Fruit fly (Drosophila melanogaster) whole organism, embryonic: ENCODE data around the gene CG9184.

ENCODE experiments used
- B-H2 ChIP-seq: fragments of 200-800 bp; sonication (Bioruptor generic); optimal IDR thresholded peaks from 2 replicates; lab custom pipeline; 2018; ENCODE audit warnings: missing biosample characterization, mild to moderate bottlenecking, missing genetic modification characterization
- CG1024 ChIP-seq: fragments of 200-800 bp; sonication (Bioruptor generic); IDR thresholded peaks from 2 replicates; pipeline ENCODE4 v1.3.6; 2022; ENCODE audit warnings: missing biosample characterization, missing genetic modification characterization
- CG10979 ChIP-seq: fragments of 200-800 bp; sonication (Bioruptor generic); optimal IDR thresholded peaks from 2 replicates; lab custom pipeline; 2018; ENCODE audit warnings: missing biosample characterization, mild to moderate bottlenecking, missing genetic modification characterization, moderate library complexity
- CG11085 ChIP-seq: fragments of 200-800 bp; sonication (Bioruptor generic); IDR thresholded peaks from 2 replicates; pipeline ENCODE4 v1.3.6; 2022; ENCODE audit warnings: missing biosample characterization, missing genetic modification characterization
- CG12299 ChIP-seq: fragments of 200-800 bp; sonication (Bioruptor generic); optimal IDR thresholded peaks from 2 replicates; lab custom pipeline; 2018; ENCODE audit warnings: missing biosample characterization, mild to moderate bottlenecking, missing genetic modification characterization
- CG12744 ChIP-seq: fragments of 200-800 bp; sonication (Bioruptor generic); optimal IDR thresholded peaks from 2 replicates; lab custom pipeline; 2016; ENCODE audit warnings: missing biosample characterization, missing genetic modification characterization
- CG13424 ChIP-seq: fragments of 200-800 bp; sonication (Bioruptor generic); optimal IDR thresholded peaks from 2 replicates; lab custom pipeline; 2019; ENCODE audit warnings: missing biosample characterization, mild to moderate bottlenecking, missing genetic modification characterization, moderate library complexity
- CG14965 ChIP-seq: fragments of 200-800 bp; sonication (Bioruptor generic); optimal IDR thresholded peaks from 2 replicates; lab custom pipeline; 2016; ENCODE audit warnings: missing biosample characterization, missing genetic modification characterization, borderline replicate concordance
- CG17328 ChIP-seq: fragments of 200-800 bp; sonication (Bioruptor generic); IDR thresholded peaks from 2 replicates; pipeline ENCODE4 v1.3.6; 2022; ENCODE audit warnings: missing biosample characterization, missing genetic modification characterization
- CG18262 ChIP-seq: fragments of 200-800 bp; optimal IDR thresholded peaks from 3 replicates; lab custom pipeline; 2019; ENCODE audit warnings: missing biosample characterization, mild to moderate bottlenecking, missing genetic modification characterization, moderate library complexity
- CG18476 ChIP-seq: fragments of 200-800 bp; sonication (Bioruptor generic); optimal IDR thresholded peaks from 2 replicates; lab custom pipeline; 2016; ENCODE audit warnings: missing biosample characterization, mild to moderate bottlenecking, missing genetic modification characterization
- CG2129 ChIP-seq: fragments of 200-800 bp; sonication (Bioruptor generic); IDR thresholded peaks from 2 replicates; pipeline ENCODE4 v1.3.6; 2022; ENCODE audit warnings: missing biosample characterization, missing genetic modification characterization; ENCODE audit not compliant: partially characterized antibody
- CG2875 ChIP-seq: fragments of 200-800 bp; sonication (Bioruptor generic); optimal IDR thresholded peaks from 2 replicates; lab custom pipeline; 2017; ENCODE audit warnings: missing biosample characterization, mild to moderate bottlenecking, missing genetic modification characterization, missing genetic modification reagents
- CG30431 ChIP-seq: fragments of 200-800 bp; sonication (Bioruptor generic); optimal IDR thresholded peaks from 2 replicates; lab custom pipeline; 2017; ENCODE audit warnings: missing biosample characterization, missing genetic modification characterization
- CG5180 ChIP-seq: fragments of 200-800 bp; sonication (Bioruptor generic); optimal IDR thresholded peaks from 3 replicates; lab custom pipeline; 2017; ENCODE audit warnings: missing biosample characterization, missing genetic modification characterization, mild to moderate bottlenecking, moderate library complexity, missing genetic modification reagents
- CG7745 ChIP-seq: fragments of 200-800 bp; sonication (Bioruptor generic); optimal IDR thresholded peaks from 2 replicates; lab custom pipeline; 2018; ENCODE audit warnings: missing biosample characterization, mild to moderate bottlenecking, missing genetic modification characterization, moderate library complexity
- CG8944 ChIP-seq: fragments of 200-800 bp; sonication (Bioruptor generic); optimal IDR thresholded peaks from 3 replicates; lab custom pipeline; 2016; ENCODE audit warnings: missing biosample characterization, missing genetic modification characterization
- CG9817 ChIP-seq: fragments of 200-800 bp; sonication (Bioruptor generic); optimal IDR thresholded peaks from 2 replicates; lab custom pipeline; 2018; ENCODE audit warnings: missing biosample characterization, mild to moderate bottlenecking, missing genetic modification characterization, moderate library complexity
- D19B ChIP-seq: fragments of 200-800 bp; sonication (Bioruptor generic); optimal IDR thresholded peaks from 2 replicates; lab custom pipeline; 2017; ENCODE audit warnings: missing biosample characterization, mild to moderate bottlenecking, missing genetic modification characterization
- Dad ChIP-seq: fragments of 200-800 bp; sonication (Bioruptor generic); optimal IDR thresholded peaks from 3 replicates; lab custom pipeline; 2016; ENCODE audit warnings: missing biosample characterization, missing genetic modification characterization
- E2f2 ChIP-seq: fragments of 200-800 bp; sonication (Bioruptor generic); IDR thresholded peaks from 2 replicates; pipeline ENCODE4 v1.3.6; 2022; ENCODE audit warnings: missing biosample characterization, missing genetic modification characterization
- Kr ChIP-seq: fragments of 200-800 bp; sonication (Bioruptor generic); optimal IDR thresholded peaks from 2 replicates; lab custom pipeline; 2017; ENCODE audit warnings: missing biosample characterization, mild to moderate bottlenecking, missing genetic modification characterization
- Lhr ChIP-seq: fragments of 200-800 bp; sonication (Bioruptor generic); optimal IDR thresholded peaks from 3 replicates; lab custom pipeline; 2017; ENCODE audit warnings: mild to moderate bottlenecking, missing biosample characterization, missing genetic modification reagents, missing genetic modification characterization
- NFAT ChIP-seq: fragments of 200-800 bp; sonication (Bioruptor generic); IDR thresholded peaks from 2 replicates; pipeline ENCODE4 v1.3.6; 2022; ENCODE audit warnings: missing biosample characterization, missing genetic modification characterization
- Neu2 ChIP-seq: fragments of 200-800 bp; sonication (Bioruptor generic); optimal IDR thresholded peaks from 3 replicates; lab custom pipeline; 2016; ENCODE audit warnings: missing biosample characterization, missing genetic modification characterization, borderline replicate concordance
- Nf-YB ChIP-seq: fragments of 200-800 bp; sonication (Bioruptor generic); optimal IDR thresholded peaks from 3 replicates; lab custom pipeline; 2019; ENCODE audit warnings: missing biosample characterization, mild to moderate bottlenecking, missing genetic modification characterization, moderate library complexity
- Rx ChIP-seq: fragments of 200-800 bp; sonication (Bioruptor generic); IDR thresholded peaks from 2 replicates; pipeline ENCODE4 v1.3.6; 2022; ENCODE audit warnings: missing biosample characterization, missing genetic modification characterization
- Sry-β ChIP-seq: fragments of 200-800 bp; sonication (Bioruptor generic); optimal IDR thresholded peaks from 2 replicates; lab custom pipeline; 2018; ENCODE audit warnings: missing biosample characterization, mild to moderate bottlenecking, missing genetic modification characterization, moderate library complexity
- al ChIP-seq: fragments of 200-800 bp; sonication (Bioruptor generic); IDR thresholded peaks from 2 replicates; pipeline ENCODE4 v1.3.6; 2022; ENCODE audit warnings: missing biosample characterization, missing genetic modification characterization
- bigmax ChIP-seq: fragments of 200-800 bp; sonication (Bioruptor generic); optimal IDR thresholded peaks from 2 replicates; lab custom pipeline; 2018; ENCODE audit warnings: missing biosample characterization, mild to moderate bottlenecking, missing genetic modification characterization
- bsh ChIP-seq, 2 experiments: fragments of 200-800 bp; sonication (Bioruptor generic); optimal IDR thresholded peaks; 2 replicates each; lab custom pipeline; 2017 to 2018; ENCODE audit warnings: mild to moderate bottlenecking in 2 of 2, missing biosample characterization in 2 of 2, missing genetic modification characterization in 2 of 2, moderate library complexity in 1 of 2
- cad ChIP-seq: fragments of >200 bp; optimal IDR thresholded peaks from 2 replicates; lab custom pipeline; 2017; ENCODE audit warnings: missing biosample characterization, missing genetic modification characterization
- ci ChIP-seq: fragments of 200-800 bp; sonication (Bioruptor generic); IDR thresholded peaks from 3 replicates; pipeline ENCODE4 v1.3.6; 2022; ENCODE audit warnings: missing biosample characterization, missing genetic modification characterization
- crp ChIP-seq, 2 experiments: fragments of 200-800 bp; sonication (Bioruptor generic); optimal IDR thresholded peaks; 2 replicates in 1 of 2; 3 replicates in 1 of 2; lab custom pipeline; 2017; ENCODE audit warnings: missing biosample characterization in 2 of 2, missing genetic modification characterization in 2 of 2, mild to moderate bottlenecking in 1 of 2, moderate library complexity in 1 of 2
- cwo ChIP-seq: fragments of 200-800 bp; sonication (Bioruptor generic); optimal IDR thresholded peaks from 3 replicates; lab custom pipeline; 2017; ENCODE audit warnings: missing biosample characterization, missing genetic modification characterization, mild to moderate bottlenecking, moderate library complexity, missing genetic modification reagents
- dan ChIP-seq: fragments of 200-800 bp; sonication (Bioruptor generic); IDR thresholded peaks from 2 replicates; pipeline ENCODE4 v1.3.6; 2022; ENCODE audit warnings: missing biosample characterization, missing genetic modification characterization
- esg ChIP-seq: fragments of 200-800 bp; sonication (Bioruptor generic); conservative IDR thresholded peaks from 2 replicates; pipeline ENCODE4 v1.3.6; 2022; ENCODE audit warnings: missing biosample characterization, missing genetic modification characterization
- ham ChIP-seq: fragments of 200-800 bp; sonication (Bioruptor generic); IDR thresholded peaks from 2 replicates; pipeline ENCODE4 v1.3.6; 2022; ENCODE audit warnings: missing biosample characterization, missing genetic modification characterization
- inv ChIP-seq: fragments of 200-800 bp; sonication (Bioruptor generic); IDR thresholded peaks from 2 replicates; pipeline ENCODE4 v1.3.6; 2022; ENCODE audit warnings: missing biosample characterization, missing genetic modification characterization; ENCODE audit not compliant: partially characterized antibody
- nerfin-1 ChIP-seq: fragments of 200-800 bp; sonication (Bioruptor generic); optimal IDR thresholded peaks from 3 replicates; lab custom pipeline; 2019; ENCODE audit warnings: missing biosample characterization, mild to moderate bottlenecking, missing genetic modification characterization, moderate library complexity
- phol ChIP-seq: fragments of 200-800 bp; sonication (Bioruptor generic); optimal IDR thresholded peaks from 3 replicates; lab custom pipeline; 2018; ENCODE audit warnings: missing biosample characterization, mild to moderate bottlenecking, missing genetic modification characterization, moderate library complexity
- sug ChIP-seq: fragments of 200-800 bp; optimal IDR thresholded peaks from 2 replicates; lab custom pipeline; 2019; ENCODE audit warnings: missing biosample characterization, mild to moderate bottlenecking, missing genetic modification characterization, moderate library complexity
- tll ChIP-seq, 2 experiments: fragments of 200-800 bp in 1 of 2; fragments of >200 bp in 1 of 2; sonication (Bioruptor generic) in 1 of 2; optimal IDR thresholded peaks; 2 replicates each; lab custom pipeline; 2017 to 2019; ENCODE audit warnings: missing biosample characterization in 2 of 2, missing genetic modification characterization in 2 of 2, mild to moderate bottlenecking in 1 of 2, moderate library complexity in 1 of 2
- tna ChIP-seq: fragments of 200-800 bp; sonication (Bioruptor generic); IDR thresholded peaks from 2 replicates; pipeline ENCODE4 v1.3.6; 2022; ENCODE audit warnings: missing biosample characterization, missing genetic modification characterization; ENCODE audit not compliant: partially characterized antibody
- trem ChIP-seq: fragments of 200-800 bp; optimal IDR thresholded peaks from 3 replicates; lab custom pipeline; 2019; ENCODE audit warnings: missing biosample characterization, mild to moderate bottlenecking, missing genetic modification characterization, moderate library complexity
- tup ChIP-seq: fragments of 200-800 bp; sonication (Bioruptor generic); optimal IDR thresholded peaks from 2 replicates; lab custom pipeline; 2016; ENCODE audit warnings: missing biosample characterization, mild to moderate bottlenecking, missing genetic modification characterization, moderate library complexity
- z ChIP-seq: fragments of 200-800 bp; sonication (Bioruptor generic); IDR thresholded peaks from 3 replicates; pipeline ENCODE4 v1.3.6; 2022; ENCODE audit warnings: missing biosample characterization, missing genetic modification characterization

Gene CG9184

DNA sequence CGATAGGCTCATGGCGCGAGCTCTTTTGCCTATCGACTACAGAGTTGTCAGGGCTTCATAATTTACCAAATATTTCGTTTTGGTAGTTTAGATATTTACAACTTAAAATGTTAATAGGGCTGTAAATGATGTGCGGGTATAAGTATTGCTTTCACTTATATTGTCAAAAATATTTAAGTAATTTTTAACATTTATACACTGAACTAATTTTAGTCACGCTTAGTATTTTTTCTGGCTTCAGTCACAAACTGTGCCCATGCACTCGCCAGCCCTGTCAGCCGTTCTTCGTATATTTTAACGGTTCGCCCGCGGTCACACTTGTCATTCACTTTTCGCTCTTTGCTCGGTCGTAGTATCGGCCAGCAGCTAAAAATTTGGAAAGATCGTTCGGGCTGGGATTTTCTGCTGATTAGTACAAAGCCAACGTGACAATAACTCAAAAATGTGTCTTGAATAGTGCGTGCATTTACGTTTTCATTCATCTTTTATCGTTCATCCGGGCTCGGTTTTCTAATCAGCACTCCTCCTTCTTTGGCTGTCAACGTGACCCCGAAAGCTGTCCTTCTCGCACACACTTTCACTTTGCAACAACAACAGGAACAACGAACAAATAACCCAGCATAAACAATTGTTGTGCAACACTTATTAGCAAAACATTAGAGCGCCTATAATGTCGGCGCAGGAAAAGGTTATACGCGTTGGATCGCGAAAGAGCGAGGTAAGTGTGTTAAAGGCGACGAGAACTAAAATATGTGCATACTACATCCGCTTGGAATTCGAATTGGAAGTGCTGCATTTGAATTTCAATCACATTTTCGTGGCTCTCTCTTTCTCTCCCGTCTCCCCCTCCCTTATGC lies 12.2 kb upstream of the CG9184 start, which contains the start of the genes Hmbs and CG2211 (continued):
- TF ChIP-seq Rx = peak; percentile 75
- TF ChIP-seq CG7745 (tag; lab: Kevin White, UChicago) = no peak
- TF ChIP-seq ham (GFP tag; lab: Robert Waterston, UW) = no peak
- TF ChIP-seq CG30431 (GFP tag; lab: Kevin White, UChicago) = peak; percentile 61
- TF ChIP-seq cad (GFP tag; lab: Kevin White, UChicago) = no peak
- TF ChIP-seq CG1024 = peak; percentile 75
- peak; percentile 79 for TF ChIP-seq al (GFP tag; lab: Robert Waterston, UW)
- TF ChIP-seq CG14965 (GFP tag; lab: Kevin White, UChicago) = no peak
- TF ChIP-seq tna = no peak
- TF ChIP-seq bsh (GFP tag; optimal IDR thresholded peaks at IDR 0.05; lab: Kevin White, UChicago) = peak in 1 of 2 experiments; percentile 82
- peak; percentile 89 for TF ChIP-seq CG17328
- peak; percentile 81 for TF ChIP-seq CG9817
- TF ChIP-seq Dad (GFP tag; lab: Kevin White, UChicago) = peak; percentile 89
- TF ChIP-seq trem (tag; lab: Kevin White, UChicago) = peak; percentile 93
- peak; percentile 69 to 94 for TF ChIP-seq crp (GFP tag; optimal IDR thresholded peaks at IDR 0.05; lab: Kevin White, UChicago)
- no peak; the same call in 1 of the 2 replicates for TF ChIP-seq inv (GFP tag; lab: Robert Waterston, UW)
- no peak for TF ChIP-seq z (GFP tag; lab: Robert Waterston, UW)
- peak; percentile 60 for TF ChIP-seq Nf-YB (GFP tag; lab: Kevin White, UChicago)
- TF ChIP-seq CG2875 = peak; percentile 42
- TF ChIP-seq E2f2 (GFP tag; lab: Robert Waterston, UW) = peak; percentile 77
- TF ChIP-seq Lhr (GFP tag; lab: Kevin White, UChicago) = peak; percentile 80
- peak; percentile 80 for TF ChIP-seq CG11085
- peak; percentile 89 for TF ChIP-seq sug (tag; lab: Kevin White, UChicago)
- TF ChIP-seq ci (GFP tag; lab: Robert Waterston, UW) = peak; percentile 92
- TF ChIP-seq CG10979 (tag; lab: Kevin White, UChicago) = peak; percentile 83
- TF ChIP-seq phol (tag; lab: Kevin White, UChicago) = peak; percentile 95
- peak; percentile 90 for TF ChIP-seq B-H2 (GFP tag; lab: Kevin White, UChicago)
- TF ChIP-seq CG12744 (GFP tag; lab: Kevin White, UChicago) = peak; percentile 85
- peak; percentile 92 for TF ChIP-seq CG13424 (tag; lab: Kevin White, UChicago)
- TF ChIP-seq bigmax (GFP tag; lab: Kevin White, UChicago) = no peak
- peak; percentile 87 for TF ChIP-seq CG18476 (GFP tag; lab: Kevin White, UChicago)
- peak; percentile 61 for TF ChIP-seq Neu2 (GFP tag; lab: Kevin White, UChicago)
- TF ChIP-seq CG2129 (GFP tag; lab: Robert Waterston, UW) = no peak
- TF ChIP-seq nerfin-1 (tag; lab: Kevin White, UChicago) = peak; percentile 84
- peak; percentile 63 for TF ChIP-seq D19B (GFP tag; lab: Kevin White, UChicago)
- TF ChIP-seq CG8944 (GFP tag; lab: Kevin White, UChicago) = peak; percentile 89
- peak; percentile 36; the same call in 1 of the 2 replicates for TF ChIP-seq dan (GFP tag; lab: Robert Waterston, UW)
- no peak for TF ChIP-seq Kr
- TF ChIP-seq tll (GFP tag; optimal IDR thresholded peaks at IDR 0.05; lab: Kevin White, UChicago) = peak in 1 of 2 experiments; percentile 55
- TF ChIP-seq tup (GFP tag; lab: Kevin White, UChicago) = peak; percentile 75
- TF ChIP-seq CG18262 (tag; lab: Kevin White, UChicago) = peak; percentile 83
- TF ChIP-seq CG12299 (tag; lab: Kevin White, UChicago) = peak; percentile 22
- TF ChIP-seq NFAT = peak; percentile 76
- peak; percentile 65 for TF ChIP-seq CG5180
- no peak for TF ChIP-seq Sry-β (GFP tag; lab: Kevin White, UChicago)
- peak; percentile 75 for TF ChIP-seq esg (GFP tag; lab: Robert Waterston, UW)
- peak; percentile 78 for TF ChIP-seq cwo (GFP tag; lab: Kevin White, UChicago)
